Worm (Caenorhabditis elegans): Measurements from ENCODE around the gene clec-55.

- TF ChIP-seq F44E2.7 (GFP tag; IDR thresholded peaks at IDR 0.05) (no peak), ceh-28 (tag; optimal IDR thresholded peaks at IDR 0.05) (no peak), vab-7 (GFP tag; IDR thresholded peaks at IDR 0.05) (no peak), Y48G9A.11 (GFP tag; IDR thresholded peaks at IDR 0.05) (no peak), mes-2 (tag; optimal IDR thresholded peaks at IDR 0.05; ENCODE audit: poor library complexity, severe bottlenecking) (no peak), nhr-48 (tag; optimal IDR thresholded peaks at IDR 0.05) (no peak), nhr-6 (tag; optimal IDR thresholded peaks at IDR 0.05) (no peak), ceh-82 (tag; optimal IDR thresholded peaks at IDR 0.05) (no peak), F10B5.3 (tag; optimal IDR thresholded peaks at IDR 0.05) (no peak), nhr-237 (tag; optimal IDR thresholded peaks at IDR 0.05) (no peak)
Observed at ce11 chrV:14521000-14521399, 41.9 kb downstream of the clec-55 start, which contains the start of gene C53A5.17.

Measured in whole organism, L4 larva.